Fruit fly (Drosophila melanogaster) S2 (cell line): ENCODE measurements around the gene Ste12DOR.

ENCODE experiments used
- CG8478 ChIP-seq: fragments of >200 bp; optimal IDR thresholded peaks from 2 replicates; lab custom pipeline; 2018
- CTCF ChIP-seq, 2 experiments: fragments of >200 bp; optimal IDR thresholded peaks; 2 replicates each; lab custom pipeline; 2018

dm6 chrX:13980271-13980670 is 19.7 kb upstream of the Ste12DOR start:
- TF ChIP-seq CG8478 (lab: Kevin White, UChicago), result no peak
- no peak for TF ChIP-seq CTCF (optimal IDR thresholded peaks at IDR 0.05; lab: Kevin White, UChicago)
